Fruit fly (Drosophila melanogaster) whole organism, wandering third instar larva: ENCODE results near the gene CG2224.

ENCODE experiments used
- Rel ChIP-seq, 2 experiments: fragments of 200-800 bp; sonication (Bioruptor generic) in 1 of 2; optimal IDR thresholded peaks; 2 replicates in 1 of 2; 3 replicates in 1 of 2; lab custom pipeline; 2016 to 2019; ENCODE audit warnings: mild to moderate bottlenecking in 2 of 2, missing biosample characterization in 2 of 2, missing genetic modification characterization in 2 of 2, moderate library complexity in 1 of 2
- br ChIP-seq: fragments of 200-800 bp; sonication (Bioruptor generic); optimal IDR thresholded peaks from 2 replicates; lab custom pipeline; 2016; ENCODE audit warnings: missing biosample characterization, missing genetic modification characterization
- dl ChIP-seq, 2 experiments: fragments of 175-275, 200-275 bp in 1 of 2; fragments of 200-275 bp in 1 of 2; sonication (Bioruptor generic); optimal IDR thresholded peaks; lab custom pipeline; 2018; ENCODE audit warnings: mild to moderate bottlenecking in 2 of 2, missing biosample characterization in 2 of 2, missing genetic modification characterization in 2 of 2, moderate library complexity in 2 of 2; ENCODE audit not compliant: partially characterized antibody in 2 of 2, insufficient read depth in 1 of 2
- pan ChIP-seq: fragments of >200 bp; optimal IDR thresholded peaks from 2 replicates; lab custom pipeline; 2017

dm6 chr3R:30423695-30424094 lies 35.4 kb downstream of the CG2224 start, which contains the start of the genes CG15535 and mRpS18C:
- TF ChIP-seq pan (lab: Kevin White, UChicago) (no peak), dl (GFP tag; optimal IDR thresholded peaks at IDR 0.05; lab: Kevin White, UChicago; ENCODE audit: insufficient read depth in 1 of 2, partially characterized antibody in 2 of 2) (no peak), br (GFP tag; lab: Kevin White, UChicago) (no peak), Rel (GFP tag; optimal IDR thresholded peaks at IDR 0.05; lab: Kevin White, UChicago) (no peak), Rel (tag; optimal IDR thresholded peaks at IDR 0.05; lab: Kevin White, UChicago) (peak; percentile 9)
